Worm (Caenorhabditis elegans) whole organism, midembryonic: ENCODE data around the gene T16A1.4.

Experiments
- T22C8.4 ChIP-seq: fragments of 200-800 bp; sonication (Bioruptor generic); IDR thresholded peaks from 2 replicates; pipeline ENCODE4 v1.3.6; 2022; ENCODE audit warnings: missing genetic modification characterization, missing compliant biosample characterization
- cog-1 ChIP-seq: sonication (generic microtip); optimal IDR thresholded peaks from 2 replicates; lab custom pipeline; 2016; ENCODE audit warnings: missing genetic modification characterization, missing compliant biosample characterization
- flt-1 ChIP-seq: fragments of 200-800 bp; sonication (Bioruptor generic); IDR thresholded peaks from 2 replicates; pipeline ENCODE4 v1.3.6; 2022; ENCODE audit warnings: missing genetic modification characterization, missing compliant biosample characterization
- klf-2 ChIP-seq: fragments of 200-800 bp; sonication (Bioruptor generic); conservative IDR thresholded peaks from 2 replicates; pipeline ENCODE4 v1.3.6; 2022; ENCODE audit warnings: missing genetic modification reagents, missing genetic modification characterization, missing compliant biosample characterization
- med-1 ChIP-seq: sonication (generic microtip); optimal IDR thresholded peaks from 2 replicates; lab custom pipeline; 2017; ENCODE audit warnings: missing genetic modification characterization, mild to moderate bottlenecking, missing compliant biosample characterization, antibody characterized with exemption, missing genetic modification reagents; ENCODE audit not compliant: insufficient read depth
- ref-1 ChIP-seq: fragments of 200-800 bp; sonication (Bioruptor generic); conservative IDR thresholded peaks from 2 replicates; pipeline ENCODE4 v1.3.6; 2022; ENCODE audit warnings: missing genetic modification reagents, missing genetic modification characterization, missing compliant biosample characterization
- tab-1 ChIP-seq: fragments of 200-800 bp; sonication (Bioruptor generic); IDR thresholded peaks from 2 replicates; pipeline ENCODE4 v1.3.6; 2022; ENCODE audit warnings: missing genetic modification characterization, missing compliant biosample characterization
- ztf-23 ChIP-seq: fragments of 200-800 bp; sonication (Bioruptor generic); IDR thresholded peaks from 2 replicates; pipeline ENCODE4 v1.3.6; 2022; ENCODE audit warnings: missing genetic modification reagents, missing genetic modification characterization, missing compliant biosample characterization
- ztf-29 ChIP-seq: fragments of 200-800 bp; sonication (Bioruptor generic); IDR thresholded peaks from 2 replicates; pipeline ENCODE4 v1.3.6; 2022; ENCODE audit warnings: missing genetic modification reagents, missing genetic modification characterization, missing compliant biosample characterization

T16A1.4 gene

ce11 chrII:2090605-2091004 lies 9.2 kb downstream of the T16A1.4 start, which contains the start of gene trpl-5:
trpl-5 (minus strand) TSS chrII:2090636.
- TF ChIP-seq ztf-29 (GFP tag; lab: Robert Waterston, UW) (no peak), cog-1 (tag; lab: Kevin White, UChicago) (no peak), tab-1 (GFP tag; lab: Robert Waterston, UW) (no peak), ztf-23 (GFP tag; lab: Robert Waterston, UW) (no peak), med-1 (no peak), klf-2 (GFP tag; lab: Robert Waterston, UW) (no peak), ref-1 (GFP tag; lab: Robert Waterston, UW) (no peak)

- no peak for TF ChIP-seq klf-2 (GFP tag; lab: Robert Waterston, UW)
- TF ChIP-seq ref-1 (GFP tag; lab: Robert Waterston, UW) = no peak
- peak; percentile 50; the same call in 1 of the 2 replicates for TF ChIP-seq flt-1 (GFP tag; lab: Robert Waterston, UW)
Measured at ce11 chrII:2091972-2092371, 10.6 kb downstream of the T16A1.4 start, which contains the start of gene T16A1.10. T16A1.10 (minus strand) TSS chrII:2092094.

DNA sequence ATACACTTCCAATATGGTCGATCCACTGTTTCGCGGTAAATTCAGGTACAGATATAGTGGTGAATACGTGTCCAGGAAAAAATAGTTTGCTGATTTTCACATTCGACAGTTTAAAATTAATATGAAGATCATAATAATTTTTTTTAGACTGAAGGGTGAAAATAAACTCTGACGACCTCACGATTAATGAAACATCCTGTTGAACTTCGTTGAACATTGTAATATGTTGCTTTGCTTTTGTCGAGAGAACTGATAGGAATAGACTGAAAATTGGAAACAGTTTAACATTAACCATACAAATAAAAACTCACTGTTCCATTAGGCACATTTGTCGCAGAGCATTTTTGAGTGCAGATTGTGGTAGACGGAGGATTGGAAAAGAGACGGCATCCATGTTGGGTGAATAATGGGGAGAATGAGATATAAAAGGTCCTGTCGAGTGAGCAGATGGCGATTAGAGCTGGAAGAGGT lies 12.1 kb downstream of the T16A1.4 start, which contains the start of gene fbxb-37:
Gene fbxb-37 (minus strand): TSS at position 421 of the 471 bp plus-strand sequence.
- TF ChIP-seq med-1 = no peak
- TF ChIP-seq flt-1 (GFP tag; lab: Robert Waterston, UW) = no peak
- no peak for TF ChIP-seq klf-2 (GFP tag; lab: Robert Waterston, UW)
- TF ChIP-seq tab-1 (GFP tag; lab: Robert Waterston, UW) = no peak
- TF ChIP-seq ref-1 (GFP tag; lab: Robert Waterston, UW) = no peak
- no peak for TF ChIP-seq ztf-29 (GFP tag; lab: Robert Waterston, UW)
- no peak for TF ChIP-seq T22C8.4 (GFP tag; lab: Robert Waterston, UW)
- TF ChIP-seq ztf-23 (GFP tag; lab: Robert Waterston, UW) = no peak
- no peak for TF ChIP-seq cog-1 (tag; lab: Kevin White, UChicago)

- TF ChIP-seq tab-1 (GFP tag; lab: Robert Waterston, UW) (no peak), cog-1 (tag; lab: Kevin White, UChicago) (no peak), flt-1 (GFP tag; lab: Robert Waterston, UW) (no peak), ref-1 (GFP tag; lab: Robert Waterston, UW) (no peak), ztf-23 (GFP tag; lab: Robert Waterston, UW) (no peak), med-1 (no peak), T22C8.4 (GFP tag; lab: Robert Waterston, UW) (no peak), klf-2 (GFP tag; lab: Robert Waterston, UW) (no peak), ztf-29 (GFP tag; lab: Robert Waterston, UW) (no peak)
Measured at ce11 chrII:2094924-2095650, 13.7 kb downstream of the T16A1.4 start, which contains the start of gene T16A1.2. T16A1.2 (plus strand) TSS chrII:2095600.

DNA sequence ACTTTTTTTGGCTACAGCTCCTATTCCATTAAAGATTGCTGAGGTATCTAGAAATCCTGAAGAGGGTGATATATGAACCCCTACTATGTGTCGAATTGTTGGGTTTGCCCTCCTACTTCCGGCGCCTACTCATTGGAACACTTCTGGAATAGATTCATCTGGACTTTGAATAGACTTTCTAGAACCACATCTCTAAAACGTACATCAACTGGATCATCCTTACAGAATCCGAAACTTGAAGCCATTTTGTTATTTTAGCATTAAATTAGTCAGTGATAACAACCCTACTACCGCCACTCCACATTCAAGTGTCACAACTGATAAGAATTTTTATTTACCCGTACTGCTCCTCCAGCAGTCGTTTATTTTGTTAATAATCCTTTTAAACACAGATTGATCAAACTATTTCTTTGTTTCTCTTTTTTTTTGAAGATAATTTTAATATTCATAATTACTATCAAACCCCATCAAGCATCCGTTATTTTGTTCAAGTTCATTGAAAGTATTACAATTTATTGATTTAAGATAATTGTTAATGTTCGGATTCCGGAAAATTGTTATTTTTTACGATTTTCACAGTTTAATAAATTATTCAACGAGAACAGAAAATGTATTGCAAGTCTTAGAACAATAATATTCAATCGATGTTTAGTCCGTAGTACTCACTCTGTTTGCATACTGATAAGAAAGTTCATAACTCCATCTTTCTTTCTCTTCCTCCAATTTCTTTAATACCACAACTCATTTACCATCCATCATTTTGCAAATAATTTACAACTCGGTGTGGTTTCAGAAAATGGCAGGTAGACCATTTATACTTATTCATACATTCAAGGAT lies 18.0 kb downstream of the T16A1.4 start, which contains the start of gene math-42:
Gene math-42 (plus strand): TSS at position 788 of the 838 bp plus-strand sequence.
- TF ChIP-seq ref-1 (GFP tag; lab: Robert Waterston, UW) = no peak
- TF ChIP-seq T22C8.4 (GFP tag; lab: Robert Waterston, UW) = no peak
- no peak for TF ChIP-seq ztf-29 (GFP tag; lab: Robert Waterston, UW)
- TF ChIP-seq ztf-23 (GFP tag; lab: Robert Waterston, UW) = no peak
- TF ChIP-seq flt-1 (GFP tag; lab: Robert Waterston, UW) = no peak
- TF ChIP-seq cog-1 (tag; lab: Kevin White, UChicago) = no peak
- no peak for TF ChIP-seq klf-2 (GFP tag; lab: Robert Waterston, UW)
- no peak for TF ChIP-seq med-1
- no peak for TF ChIP-seq tab-1 (GFP tag; lab: Robert Waterston, UW)

DNA sequence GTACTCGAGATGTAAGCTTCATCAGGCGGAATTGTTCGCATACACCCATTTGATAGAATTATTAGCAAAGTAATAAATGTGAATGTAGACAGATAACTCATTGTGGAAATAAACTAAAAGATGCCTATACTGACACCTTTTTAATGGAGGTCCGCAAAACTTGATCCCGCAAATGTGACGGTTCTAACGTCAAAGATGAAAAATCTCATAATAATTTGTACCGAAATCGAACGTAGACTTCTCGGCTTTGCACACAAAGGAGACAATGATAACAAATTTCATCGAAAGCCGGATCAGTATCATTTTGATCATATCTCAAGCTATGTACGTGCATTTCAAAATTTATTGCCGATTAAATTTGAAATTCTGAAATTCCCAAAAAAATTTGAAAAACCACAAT lies 26.9 kb downstream of the T16A1.4 start, which contains the start of gene R52.4:
Gene R52.4 (minus strand): TSS at position 101 of the 400 bp plus-strand sequence.
- TF ChIP-seq ref-1 (GFP tag; lab: Robert Waterston, UW) = no peak
- TF ChIP-seq T22C8.4 (GFP tag; lab: Robert Waterston, UW) = no peak
- no peak for TF ChIP-seq med-1
- no peak for TF ChIP-seq klf-2 (GFP tag; lab: Robert Waterston, UW)
- TF ChIP-seq tab-1 (GFP tag; lab: Robert Waterston, UW) = no peak
- TF ChIP-seq ztf-23 (GFP tag; lab: Robert Waterston, UW) = no peak
- no peak for TF ChIP-seq cog-1 (tag; lab: Kevin White, UChicago)
- no peak for TF ChIP-seq ztf-29 (GFP tag; lab: Robert Waterston, UW)
- TF ChIP-seq flt-1 (GFP tag; lab: Robert Waterston, UW) = no peak

DNA sequence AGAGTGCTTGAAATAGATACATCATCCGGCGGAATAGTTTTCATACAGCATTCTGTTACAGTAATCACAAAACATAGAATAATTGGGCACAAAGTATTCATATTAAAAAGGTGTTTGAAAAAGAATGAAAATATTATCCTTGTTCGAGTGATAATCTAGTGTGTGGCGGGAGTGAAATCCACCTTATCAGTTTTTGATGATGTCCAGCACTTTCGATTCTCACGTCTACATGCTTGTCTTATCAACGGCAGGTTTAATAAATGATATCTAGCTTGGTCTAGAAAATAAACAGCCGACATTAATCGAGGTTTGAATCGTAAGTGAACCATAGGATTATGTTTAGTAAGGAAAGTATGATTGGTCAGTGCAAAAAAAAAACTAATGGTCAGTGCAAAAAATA lies 28.6 kb downstream of the T16A1.4 start, which contains the start of gene R52.5:
Gene R52.5 (minus strand): TSS at position 101 of the 400 bp plus-strand sequence.
- TF ChIP-seq flt-1 (GFP tag; lab: Robert Waterston, UW) (no peak), ztf-29 (GFP tag; lab: Robert Waterston, UW) (no peak), ztf-23 (GFP tag; lab: Robert Waterston, UW) (no peak), ref-1 (GFP tag; lab: Robert Waterston, UW) (no peak)

DNA sequence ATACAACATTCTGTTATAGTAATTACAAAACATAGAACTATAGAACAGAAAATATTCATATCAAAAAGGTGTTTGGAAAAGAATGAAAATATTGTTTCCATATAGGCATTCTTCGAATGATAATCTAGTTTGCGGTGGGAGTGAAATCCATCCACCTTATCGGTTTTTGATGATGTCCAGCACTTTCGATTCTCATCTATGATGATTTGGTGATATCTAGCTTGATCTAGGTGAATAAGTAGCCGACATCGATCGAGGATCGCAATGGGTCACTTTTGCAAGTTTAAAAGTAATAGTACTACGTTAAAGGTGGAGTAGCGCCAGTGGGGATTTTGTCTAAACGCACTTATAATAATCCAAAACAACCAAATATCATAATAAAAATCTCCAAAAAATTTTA lies 31.6 kb downstream of the T16A1.4 start, which contains the start of gene R52.6:
Gene R52.6 (minus strand): TSS at position 101 of the 400 bp plus-strand sequence.
- no peak for TF ChIP-seq klf-2 (GFP tag; lab: Robert Waterston, UW)
- no peak for TF ChIP-seq cog-1 (tag; lab: Kevin White, UChicago)
- TF ChIP-seq med-1 = no peak
- no peak for TF ChIP-seq flt-1 (GFP tag; lab: Robert Waterston, UW)
- no peak for TF ChIP-seq ref-1 (GFP tag; lab: Robert Waterston, UW)
- no peak for TF ChIP-seq T22C8.4 (GFP tag; lab: Robert Waterston, UW)
